Worm (Caenorhabditis elegans): ENCODE results near the gene gpa-2.

Gene gpa-2

DNA sequence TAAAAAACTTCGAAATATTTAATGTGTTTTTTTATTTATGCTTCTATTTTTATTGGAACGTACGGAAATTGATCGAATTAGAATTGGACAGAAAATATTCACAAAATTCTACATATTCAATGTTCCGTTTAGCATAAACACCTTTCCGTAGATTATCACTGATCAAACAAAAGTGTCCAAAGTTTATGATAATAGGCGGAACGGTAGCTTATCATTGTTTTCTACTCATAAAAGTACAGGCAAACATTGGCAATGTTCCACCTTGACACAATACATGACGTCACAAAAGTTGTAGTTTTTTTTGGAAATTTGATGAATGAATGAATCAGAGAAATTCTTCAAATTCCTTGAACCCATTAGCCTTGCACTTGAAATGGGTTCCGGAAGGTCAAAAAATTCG is 33.1 kb downstream of the gpa-2 start:
- TF ChIP-seq nhr-85 (tag), result peak; percentile 59
- no peak for TF ChIP-seq ces-1 (GFP tag; optimal IDR thresholded peaks at IDR 0.05)

DNA sequence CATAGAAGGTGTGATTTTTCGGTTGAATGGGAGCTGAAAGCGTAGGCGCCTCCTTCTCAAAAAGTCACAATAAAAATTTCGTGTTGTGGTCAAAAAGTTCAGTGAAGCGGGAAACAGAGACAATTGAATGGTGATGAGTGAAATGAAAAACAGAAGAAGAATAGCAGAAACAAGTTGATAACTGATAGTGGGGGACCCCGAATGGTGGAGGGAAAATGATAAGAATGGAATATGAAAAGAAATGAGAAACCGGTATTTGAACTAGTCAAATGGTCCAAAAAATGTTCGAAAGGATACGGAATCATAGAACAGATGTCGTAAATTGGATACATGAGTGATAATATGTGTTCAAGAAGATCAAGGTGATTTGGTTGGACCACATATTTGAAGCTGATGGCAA is 33.5 kb downstream of the gpa-2 start:
- TF ChIP-seq blmp-1 (tag; optimal IDR thresholded peaks at IDR 0.05) (peak; percentile 59), elt-3 (tag; optimal IDR thresholded peaks at IDR 0.05) (peak in 3 of 6 experiments; percentile 44 to 59 (median 54)), pax-3 (tag; optimal IDR thresholded peaks at IDR 0.05) (no peak)

DNA sequence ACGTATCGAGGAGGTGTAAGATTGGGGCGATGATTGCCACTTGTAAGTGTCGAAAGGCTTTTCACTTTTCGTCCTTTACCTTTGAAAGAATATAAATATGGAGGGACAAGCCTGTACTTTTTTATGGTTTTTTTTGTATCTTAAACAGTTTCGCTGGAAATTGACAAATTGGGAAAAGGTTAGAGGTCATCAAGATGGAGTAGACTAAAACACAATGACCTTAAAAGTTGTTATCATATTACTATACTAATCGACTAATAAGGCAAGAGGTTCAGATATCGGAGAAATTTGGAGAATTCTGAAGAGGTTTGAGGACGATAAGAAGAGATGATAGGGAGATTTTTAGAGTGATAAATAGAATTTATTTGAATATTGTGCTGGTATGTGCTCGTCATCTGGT is 35.4 kb downstream of the gpa-2 start:
- no peak for TF ChIP-seq nhr-20 (tag; optimal IDR thresholded peaks at IDR 0.05)
- no peak for TF ChIP-seq egl-27 (tag; optimal IDR thresholded peaks at IDR 0.05)
- TF ChIP-seq F16B12.6 (tag; optimal IDR thresholded peaks at IDR 0.05), result no peak
- peak; percentile 67 for TF ChIP-seq nhr-85 (tag)
- no peak for TF ChIP-seq sup-37 (GFP tag; optimal IDR thresholded peaks at IDR 0.05)
- peak in 2 of 6 experiments; percentile 28 to 30 for TF ChIP-seq elt-3 (tag; optimal IDR thresholded peaks at IDR 0.05)
- TF ChIP-seq unc-62 (GFP tag; optimal IDR thresholded peaks at IDR 0.05), result no peak
- no peak for TF ChIP-seq nhr-28 (tag; optimal IDR thresholded peaks at IDR 0.05)

- TF ChIP-seq nhr-90 (tag; optimal IDR thresholded peaks at IDR 0.05; ENCODE audit: poor library complexity), result peak; percentile 27
- TF ChIP-seq pax-3 (tag; optimal IDR thresholded peaks at IDR 0.05), result no peak
- peak; percentile 88 for TF ChIP-seq lin-14 (GFP tag; optimal IDR thresholded peaks at IDR 0.05)
- no peak for TF ChIP-seq grh-1 (GFP tag; IDR thresholded peaks at IDR 0.05)
- no peak for TF ChIP-seq nhr-76 (tag; optimal IDR thresholded peaks at IDR 0.05)
- no peak for TF ChIP-seq lin-15B (tag; optimal IDR thresholded peaks at IDR 0.05)
- no peak for TF ChIP-seq ama-1 (optimal IDR thresholded peaks at IDR 0.05)
- TF ChIP-seq lin-13 (GFP tag; optimal IDR thresholded peaks at IDR 0.05), result no peak
- no peak for TF ChIP-seq ceh-88 (GFP tag; IDR thresholded peaks at IDR 0.05)
- TF ChIP-seq ceh-63 (GFP tag; optimal IDR thresholded peaks at IDR 0.05), result no peak
- no peak for TF ChIP-seq Y116A8C.19 (tag; optimal IDR thresholded peaks at IDR 0.05; ENCODE audit: borderline replicate concordance)
- TF ChIP-seq nhr-71 (tag; optimal IDR thresholded peaks at IDR 0.05), result peak; percentile 30
- TF ChIP-seq alr-1 (tag; optimal IDR thresholded peaks at IDR 0.05; ENCODE audit: borderline replicate concordance), result no peak
- TF ChIP-seq dsc-1 (tag; optimal IDR thresholded peaks at IDR 0.05), result no peak
- no peak for TF ChIP-seq zag-1 (tag; optimal IDR thresholded peaks at IDR 0.05)
- peak; percentile 35 for TF ChIP-seq mep-1 (tag; optimal IDR thresholded peaks at IDR 0.05)
- TF ChIP-seq nhr-47 (tag; optimal IDR thresholded peaks at IDR 0.05), result no peak
- TF ChIP-seq sox-4 (tag; optimal IDR thresholded peaks at IDR 0.05), result no peak
- peak; percentile 77 for TF ChIP-seq blmp-1 (tag; optimal IDR thresholded peaks at IDR 0.05)
- TF ChIP-seq fkh-4 (tag; optimal IDR thresholded peaks at IDR 0.05; ENCODE audit: borderline replicate concordance), result no peak
- TF ChIP-seq mdl-1 (tag; optimal IDR thresholded peaks at IDR 0.05), result peak in 1 of 2 experiments; percentile 6
- no peak for TF ChIP-seq tbx-2 (tag; optimal IDR thresholded peaks at IDR 0.05)
- peak in 1 of 2 experiments; percentile 49 for TF ChIP-seq lin-35 (GFP tag; optimal IDR thresholded peaks at IDR 0.05)
- TF ChIP-seq F16B12.6 (tag; optimal IDR thresholded peaks at IDR 0.05), result no peak
- no peak for TF ChIP-seq xbp-1 (tag; optimal IDR thresholded peaks at IDR 0.05)
- no peak for TF ChIP-seq vab-15 (tag; optimal IDR thresholded peaks at IDR 0.05)
- TF ChIP-seq sptf-1 (tag; optimal IDR thresholded peaks at IDR 0.05), result no peak
- TF ChIP-seq lsy-2 (tag; optimal IDR thresholded peaks at IDR 0.05), result peak in 1 of 2 experiments; percentile 19
- TF ChIP-seq snu-23 (GFP tag; optimal IDR thresholded peaks at IDR 0.05), result peak; percentile 59
- no peak for TF ChIP-seq nhr-84 (tag; optimal IDR thresholded peaks at IDR 0.05)
- TF ChIP-seq elt-3 (tag; optimal IDR thresholded peaks at IDR 0.05), result peak in 2 of 6 experiments; percentile 47 to 70
- no peak for TF ChIP-seq fos-1 (tag; optimal IDR thresholded peaks at IDR 0.05)
- TF ChIP-seq fkh-8 (tag; optimal IDR thresholded peaks at IDR 0.05), result no peak
- no peak for TF ChIP-seq aly-2 (tag; optimal IDR thresholded peaks at IDR 0.05)
- no peak for TF ChIP-seq skn-1 (tag; optimal IDR thresholded peaks at IDR 0.05)
- TF ChIP-seq egl-27 (tag; optimal IDR thresholded peaks at IDR 0.05), result no peak
- no peak for TF ChIP-seq hlh-4 (tag; optimal IDR thresholded peaks at IDR 0.05)
- no peak for TF ChIP-seq ztf-4 (tag; optimal IDR thresholded peaks at IDR 0.05)
- no peak for TF ChIP-seq nhr-77 (tag; optimal IDR thresholded peaks at IDR 0.05)
- TF ChIP-seq ets-5 (GFP tag; IDR thresholded peaks at IDR 0.05), result no peak
- TF ChIP-seq unc-62 (GFP tag; optimal IDR thresholded peaks at IDR 0.05), result no peak
- peak; percentile 65 for TF ChIP-seq nhr-20 (tag; optimal IDR thresholded peaks at IDR 0.05)
- TF ChIP-seq C16A3.4 (tag; optimal IDR thresholded peaks at IDR 0.05), result peak; percentile 27
These were observed 36.1 kb downstream of the gpa-2 start for ce11 chrV:8406911-8407310.

Measured in whole organism, L1 larva.